Worm (Caenorhabditis elegans) whole organism, midembryonic: ENCODE results near the gene srj-24.

Experiments
- cog-1 ChIP-seq: sonication (generic microtip); optimal IDR thresholded peaks from 2 replicates; lab custom pipeline; 2016; ENCODE audit warnings: missing genetic modification characterization, missing compliant biosample characterization
- flt-1 ChIP-seq: fragments of 200-800 bp; sonication (Bioruptor generic); IDR thresholded peaks from 2 replicates; pipeline ENCODE4 v1.3.6; 2022; ENCODE audit warnings: missing genetic modification characterization, missing compliant biosample characterization
- klf-2 ChIP-seq: fragments of 200-800 bp; sonication (Bioruptor generic); conservative IDR thresholded peaks from 2 replicates; pipeline ENCODE4 v1.3.6; 2022; ENCODE audit warnings: missing genetic modification reagents, missing genetic modification characterization, missing compliant biosample characterization
- ref-1 ChIP-seq: fragments of 200-800 bp; sonication (Bioruptor generic); conservative IDR thresholded peaks from 2 replicates; pipeline ENCODE4 v1.3.6; 2022; ENCODE audit warnings: missing genetic modification reagents, missing genetic modification characterization, missing compliant biosample characterization
- tab-1 ChIP-seq: fragments of 200-800 bp; sonication (Bioruptor generic); IDR thresholded peaks from 2 replicates; pipeline ENCODE4 v1.3.6; 2022; ENCODE audit warnings: missing genetic modification characterization, missing compliant biosample characterization
- ztf-23 ChIP-seq: fragments of 200-800 bp; sonication (Bioruptor generic); IDR thresholded peaks from 2 replicates; pipeline ENCODE4 v1.3.6; 2022; ENCODE audit warnings: missing genetic modification reagents, missing genetic modification characterization, missing compliant biosample characterization

DNA sequence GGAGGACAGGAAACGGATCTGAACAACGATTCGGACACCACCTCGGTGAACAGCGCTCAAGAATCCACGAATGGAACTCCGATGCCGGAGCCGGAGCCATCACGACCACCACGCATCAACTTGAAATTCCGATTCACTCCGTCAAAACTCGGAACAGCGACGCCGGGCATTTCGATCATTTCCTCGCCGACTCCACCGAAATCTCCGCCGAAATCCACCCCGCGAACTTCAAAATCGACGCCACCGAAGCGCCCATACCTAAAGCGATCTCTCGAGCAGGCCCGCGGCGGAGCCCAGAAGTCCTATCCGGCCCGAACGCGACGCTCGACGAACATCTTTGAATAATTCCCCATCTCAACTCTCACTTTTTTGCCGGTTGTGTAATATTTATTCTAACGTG, 49.1 kb downstream of the srj-24 start:
- no peak for TF ChIP-seq flt-1 (GFP tag; lab: Robert Waterston, UW)
- TF ChIP-seq tab-1 (GFP tag; lab: Robert Waterston, UW): no peak
- no peak for TF ChIP-seq cog-1 (tag; lab: Kevin White, UChicago)
- no peak for TF ChIP-seq ref-1
- no peak for TF ChIP-seq ztf-23 (GFP tag; lab: Robert Waterston, UW)
- TF ChIP-seq klf-2: no peak
